Fruit fly (Drosophila melanogaster): ENCODE results near the gene glec.

The glec gene

dm6 chr3R:21862137-21862850 is 6.2 kb upstream of the glec start (continued):
- peak; percentile 42 for TF ChIP-seq CG18764 (GFP tag; optimal IDR thresholded peaks at IDR 0.05)
- TF ChIP-seq disco-r (GFP tag; optimal IDR thresholded peaks at IDR 0.05) = peak; percentile 47
- peak; percentile 25 for TF ChIP-seq scrt (GFP tag; optimal IDR thresholded peaks at IDR 0.05)
- peak; percentile 11 for TF ChIP-seq HmgZ (tag; optimal IDR thresholded peaks at IDR 0.05)
- peak; percentile 32; the same call in 1 of the 2 replicates for TF ChIP-seq CG4404 (GFP tag; IDR thresholded peaks at IDR 0.05)
- TF ChIP-seq gt (GFP tag; IDR thresholded peaks at IDR 0.05) = peak; percentile 52
- peak; percentile 46 for TF ChIP-seq lab (GFP tag; optimal IDR thresholded peaks at IDR 0.05)
- TF ChIP-seq mirr (GFP tag; optimal IDR thresholded peaks at IDR 0.05) = no peak
- peak; percentile 86 for TF ChIP-seq CG1529 (GFP tag; optimal IDR thresholded peaks at IDR 0.05)
- peak; percentile 84 for TF ChIP-seq Asciz (GFP tag; optimal IDR thresholded peaks at IDR 0.05)
- peak; percentile 62 for TF ChIP-seq CG18619 (GFP tag; optimal IDR thresholded peaks at IDR 0.05)
- peak; percentile 85 for TF ChIP-seq phol (tag; optimal IDR thresholded peaks at IDR 0.05)
- TF ChIP-seq kah (GFP tag; optimal IDR thresholded peaks at IDR 0.05) = peak; percentile 43
- peak; percentile 52; the same call in 1 of the 2 replicates for TF ChIP-seq CG7372 (GFP tag; IDR thresholded peaks at IDR 0.05)
- no peak for TF ChIP-seq hkb (optimal IDR thresholded peaks at IDR 0.05)
- peak; percentile 86 for TF ChIP-seq hkb (GFP tag; IDR thresholded peaks at IDR 0.05)
- TF ChIP-seq ac (GFP tag; optimal IDR thresholded peaks at IDR 0.05) = peak; percentile 48
- TF ChIP-seq CG12659 (GFP tag; optimal IDR thresholded peaks at IDR 0.05) = peak; percentile 68
- TF ChIP-seq CG17568 (GFP tag; optimal IDR thresholded peaks at IDR 0.05) = peak; percentile 56
- TF ChIP-seq CG1792 (GFP tag; optimal IDR thresholded peaks at IDR 0.05) = no peak
- TF ChIP-seq Hr3 (GFP tag; optimal IDR thresholded peaks at IDR 0.05) = peak; percentile 77
- peak; percentile 61 for TF ChIP-seq CG5245 (GFP tag; optimal IDR thresholded peaks at IDR 0.05)
- TF ChIP-seq CG2116 (GFP tag; optimal IDR thresholded peaks at IDR 0.05) = peak; percentile 41
- TF ChIP-seq gfzf (GFP tag; optimal IDR thresholded peaks at IDR 0.05) = no peak
- no peak for TF ChIP-seq CG9797 (GFP tag; optimal IDR thresholded peaks at IDR 0.05)
- TF ChIP-seq tio (GFP tag; optimal IDR thresholded peaks at IDR 0.05) = peak; percentile 54
- TF ChIP-seq Med (GFP tag) = peak; percentile 58
- TF ChIP-seq zfh2 (GFP tag; optimal IDR thresholded peaks at IDR 0.05) = no peak
- TF ChIP-seq CG14710 (tag; optimal IDR thresholded peaks at IDR 0.05) = peak; percentile 68
- TF ChIP-seq CG13424 (tag; optimal IDR thresholded peaks at IDR 0.05) = peak; percentile 87
- peak; percentile 68 for TF ChIP-seq D19A (tag; optimal IDR thresholded peaks at IDR 0.05)
- TF ChIP-seq Fer2 (tag; optimal IDR thresholded peaks at IDR 0.05) = no peak
- TF ChIP-seq tap (tag; optimal IDR thresholded peaks at IDR 0.05) = peak; percentile 56
- TF ChIP-seq CG5953 (GFP tag; IDR thresholded peaks at IDR 0.05) = peak; percentile 87
- no peak for TF ChIP-seq ems (GFP tag; optimal IDR thresholded peaks at IDR 0.05)
- TF ChIP-seq NC2β (GFP tag; optimal IDR thresholded peaks at IDR 0.05) = peak; percentile 52
- no peak for TF ChIP-seq CG9932 (GFP tag; IDR thresholded peaks at IDR 0.05)
- peak; percentile 48; the same call in 1 of the 2 replicates for TF ChIP-seq E2f2 (GFP tag; IDR thresholded peaks at IDR 0.05)
- no peak for TF ChIP-seq CG14860 (GFP tag; IDR thresholded peaks at IDR 0.05; ENCODE audit: partially characterized antibody)
- peak; percentile 86 for TF ChIP-seq ken (GFP tag; IDR thresholded peaks at IDR 0.05)
- TF ChIP-seq Eip74EF (GFP tag; optimal IDR thresholded peaks at IDR 0.05) = peak in 1 of 2 experiments; percentile 81
- peak; percentile 56; the same call in 2 of the 3 replicates for TF ChIP-seq Optix (GFP tag; IDR thresholded peaks at IDR 0.05)
- peak; percentile 52 for TF ChIP-seq NfI (GFP tag; optimal IDR thresholded peaks at IDR 0.05)
- no peak for TF ChIP-seq gro (GFP tag; optimal IDR thresholded peaks at IDR 0.05)
- peak; percentile 31 for TF ChIP-seq CG18476 (GFP tag; optimal IDR thresholded peaks at IDR 0.05)
- TF ChIP-seq Chrac-16 (GFP tag; optimal IDR thresholded peaks at IDR 0.05) = peak; percentile 72
- no peak for TF ChIP-seq CG15514 (GFP tag; optimal IDR thresholded peaks at IDR 0.05)
- no peak for TF ChIP-seq CG7928 (GFP tag; optimal IDR thresholded peaks at IDR 0.05)
- peak; percentile 80 for TF ChIP-seq wek (GFP tag; optimal IDR thresholded peaks at IDR 0.05)
